Fruit fly (Drosophila melanogaster): Measurements from ENCODE around the gene CG9981.
A peak's percentile ranks its signal among the peaks of the same experiment; 100 is the strongest.

The CG9981 gene

dm6 chrX:16384843-16385726 lies 19.8 kb downstream of the CG9981 start, which contains the start of the genes CG9992 and CG4239 (continued):
- peak; percentile 63 for TF ChIP-seq az2 (GFP tag; optimal IDR thresholded peaks at IDR 0.05)
- no peak for TF ChIP-seq CG12299 (tag; optimal IDR thresholded peaks at IDR 0.05)
- TF ChIP-seq pfk (GFP tag; optimal IDR thresholded peaks at IDR 0.05) = no peak
- TF ChIP-seq NFAT (GFP tag; IDR thresholded peaks at IDR 0.05) = peak; percentile 48; the same call in 1 of the 2 replicates
- TF ChIP-seq Taf1 (GFP tag; IDR thresholded peaks at IDR 0.05) = peak; percentile 36; the same call in 1 of the 2 replicates
- peak; percentile 37 for TF ChIP-seq Bdp1 (GFP tag; optimal IDR thresholded peaks at IDR 0.05)
- no peak for TF ChIP-seq CG13296 (GFP tag; optimal IDR thresholded peaks at IDR 0.05)
- no peak for TF ChIP-seq CG14965 (GFP tag; optimal IDR thresholded peaks at IDR 0.05; ENCODE audit: borderline replicate concordance)
- TF ChIP-seq Xbp1 (GFP tag; optimal IDR thresholded peaks at IDR 0.05) = peak; percentile 68
- TF ChIP-seq bigmax (GFP tag; optimal IDR thresholded peaks at IDR 0.05) = no peak
- no peak for TF ChIP-seq CG10565 (GFP tag; optimal IDR thresholded peaks at IDR 0.05)
- TF ChIP-seq sqz (GFP tag; optimal IDR thresholded peaks at IDR 0.05) = no peak
- peak; percentile 6 for TF ChIP-seq CG6813 (GFP tag; optimal IDR thresholded peaks at IDR 0.05)
- no peak for TF ChIP-seq ttk (GFP tag; IDR thresholded peaks at IDR 0.05)
- TF ChIP-seq Fer2 (tag; optimal IDR thresholded peaks at IDR 0.05) = peak; percentile 56
- TF ChIP-seq CG12769 (tag; optimal IDR thresholded peaks at IDR 0.05) = peak; percentile 4
- no peak for TF ChIP-seq Sry-β (GFP tag; optimal IDR thresholded peaks at IDR 0.05)
- peak; percentile 87 for TF ChIP-seq nmo (GFP tag; optimal IDR thresholded peaks at IDR 0.05)
- peak; percentile 67 for TF ChIP-seq CG13775 (GFP tag; optimal IDR thresholded peaks at IDR 0.05)
- TF ChIP-seq fu2 (GFP tag; optimal IDR thresholded peaks at IDR 0.05) = peak; percentile 23
- TF ChIP-seq CG18599 (GFP tag; optimal IDR thresholded peaks at IDR 0.05) = peak; percentile 8
- TF ChIP-seq sr (GFP tag; IDR thresholded peaks at IDR 0.05) = no peak
- peak; percentile 24 for TF ChIP-seq CG14441 (GFP tag; IDR thresholded peaks at IDR 0.05)
- no peak for TF ChIP-seq jing (GFP tag; optimal IDR thresholded peaks at IDR 0.05)
- peak; percentile 17 for TF ChIP-seq CG10979 (tag; optimal IDR thresholded peaks at IDR 0.05)
- TF ChIP-seq CG13424 (tag; optimal IDR thresholded peaks at IDR 0.05) = peak; percentile 73
- peak; percentile 50 for TF ChIP-seq lab (GFP tag; optimal IDR thresholded peaks at IDR 0.05)
- TF ChIP-seq CG12155 (GFP tag; optimal IDR thresholded peaks at IDR 0.05) = peak; percentile 59
- TF ChIP-seq CG9876 (GFP tag; optimal IDR thresholded peaks at IDR 0.05) = no peak
- no peak; the same call in 1 of the 2 replicates for TF ChIP-seq Drgx (GFP tag; IDR thresholded peaks at IDR 0.05)
- TF ChIP-seq tap (tag; optimal IDR thresholded peaks at IDR 0.05) = no peak
- peak; percentile 39; the same call in 1 of the 3 replicates for TF ChIP-seq Mrtf (GFP tag; IDR thresholded peaks at IDR 0.05)
- peak; percentile 65 for TF ChIP-seq CG8924 (tag; optimal IDR thresholded peaks at IDR 0.05)
- TF ChIP-seq CG4617 (GFP tag; optimal IDR thresholded peaks at IDR 0.05; ENCODE audit: borderline replicate concordance) = peak; percentile 59
- no peak for TF ChIP-seq CG2889 (GFP tag; IDR thresholded peaks at IDR 0.05)
- peak; percentile 67; the same call in 1 of the 2 replicates for TF ChIP-seq amos (GFP tag; IDR thresholded peaks at IDR 0.05; ENCODE audit: partially characterized antibody)
- TF ChIP-seq CG8359 (GFP tag; optimal IDR thresholded peaks at IDR 0.05; ENCODE audit: borderline replicate concordance) = no peak
- peak; percentile 56; the same call in 1 of the 2 replicates for TF ChIP-seq ranshi (GFP tag; IDR thresholded peaks at IDR 0.05)
- 0 out of 2 replicates have a peak, but pooled peaks have one; percentile 7 for TF ChIP-seq CG14667 (GFP tag; IDR thresholded peaks at IDR 0.05)
- TF ChIP-seq CG8944 (GFP tag; optimal IDR thresholded peaks at IDR 0.05) = peak; percentile 8
- peak; percentile 54 for TF ChIP-seq Bgb (GFP tag; IDR thresholded peaks at IDR 0.05; ENCODE audit: partially characterized antibody)
- TF ChIP-seq Dip3 (GFP tag; optimal IDR thresholded peaks at IDR 0.05) = peak; percentile 34
- no peak; the same call in 1 of the 2 replicates for TF ChIP-seq Ravus (GFP tag; IDR thresholded peaks at IDR 0.05)
- TF ChIP-seq CG9727 (GFP tag; optimal IDR thresholded peaks at IDR 0.05) = peak; percentile 26
- peak; percentile 32 for TF ChIP-seq CG10209 (GFP tag; optimal IDR thresholded peaks at IDR 0.05)
- TF ChIP-seq Asciz (GFP tag; optimal IDR thresholded peaks at IDR 0.05) = no peak
- TF ChIP-seq emc (GFP tag; optimal IDR thresholded peaks at IDR 0.05) = no peak
